Worm (Caenorhabditis elegans) whole organism, mixed stage, embryonic: ENCODE measurements around the gene clec-50.

ENCODE experiments used
- M03D4.4 ChIP-seq: sonication (generic microtip); optimal IDR thresholded peaks from 2 replicates; lab custom pipeline; 2017; ENCODE audit warnings: mild to moderate bottlenecking, missing genetic modification characterization, missing compliant biosample characterization
- bed-3 ChIP-seq: fragments of 200-800 bp; sonication (Bioruptor generic); optimal IDR thresholded peaks from 3 replicates; lab custom pipeline; 2018; ENCODE audit warnings: mild to moderate bottlenecking, missing genetic modification characterization, moderate library complexity, missing compliant biosample characterization
- ceh-39 ChIP-seq: fragments of 150-350 bp; optimal IDR thresholded peaks from 2 replicates; lab custom pipeline; 2014; ENCODE audit warnings: missing biosample characterization, missing genetic modification characterization
- ceh-43 ChIP-seq: fragments of 200-800 bp; sonication (Bioruptor generic); optimal IDR thresholded peaks from 2 replicates; lab custom pipeline; 2018; ENCODE audit warnings: mild to moderate bottlenecking, missing genetic modification characterization, moderate library complexity, missing compliant biosample characterization
- ceh-83 ChIP-seq: fragments of 200-800 bp; sonication (Bioruptor generic); optimal IDR thresholded peaks from 2 replicates; lab custom pipeline; 2018; ENCODE audit warnings: mild to moderate bottlenecking, missing genetic modification characterization, missing compliant biosample characterization
- ces-1 ChIP-seq: fragments of 150-350 bp; optimal IDR thresholded peaks from 2 replicates; lab custom pipeline; 2014; ENCODE audit warnings: missing biosample characterization, missing genetic modification reagents, missing genetic modification characterization
- cnd-1 ChIP-seq: fragments of 200-800 bp; sonication (Bioruptor generic); optimal IDR thresholded peaks from 2 replicates; lab custom pipeline; 2018; ENCODE audit warnings: mild to moderate bottlenecking, missing genetic modification characterization, missing compliant biosample characterization
- drap-1 ChIP-seq: fragments of 200-800 bp; sonication (Bioruptor generic); optimal IDR thresholded peaks from 3 replicates; lab custom pipeline; 2018; ENCODE audit warnings: mild to moderate bottlenecking, missing genetic modification characterization, missing compliant biosample characterization
- elt-1 ChIP-seq: sonication (generic microtip); optimal IDR thresholded peaks from 2 replicates; lab custom pipeline; 2017; ENCODE audit warnings: missing genetic modification characterization, mild to moderate bottlenecking, missing compliant biosample characterization, antibody characterized with exemption, moderate library complexity, borderline replicate concordance; ENCODE audit not compliant: insufficient read depth
- elt-3 ChIP-seq: fragments of 150-350 bp; optimal IDR thresholded peaks from 2 replicates; lab custom pipeline; 2014; ENCODE audit warnings: missing biosample characterization, missing genetic modification characterization
- flh-1 ChIP-seq: fragments of 200-800 bp; sonication (Bioruptor generic); optimal IDR thresholded peaks from 2 replicates; lab custom pipeline; 2018; ENCODE audit warnings: mild to moderate bottlenecking, missing genetic modification characterization, moderate library complexity, missing compliant biosample characterization
- ham-2 ChIP-seq: fragments of 200-800 bp; sonication (Bioruptor generic); optimal IDR thresholded peaks from 2 replicates; lab custom pipeline; 2018; ENCODE audit warnings: mild to moderate bottlenecking, missing genetic modification characterization, missing compliant biosample characterization
- hlh-1 ChIP-seq: fragments of 150-350 bp; optimal IDR thresholded peaks from 2 replicates; lab custom pipeline; 2014; ENCODE audit warnings: missing biosample characterization, missing genetic modification reagents, missing genetic modification characterization
- lin-13 ChIP-seq: fragments of 150-350 bp; optimal IDR thresholded peaks from 2 replicates; lab custom pipeline; 2014; ENCODE audit warnings: missing biosample characterization, missing genetic modification characterization
- lin-32 ChIP-seq: fragments of 200-800 bp; sonication (Bioruptor generic); optimal IDR thresholded peaks from 2 replicates; lab custom pipeline; 2018; ENCODE audit warnings: mild to moderate bottlenecking, missing genetic modification characterization, missing compliant biosample characterization
- lsy-2 ChIP-seq: fragments of 150-350 bp; optimal IDR thresholded peaks from 2 replicates; lab custom pipeline; 2014; ENCODE audit warnings: missing biosample characterization, missing genetic modification characterization
- mab-5 ChIP-seq: fragments of 150-350 bp; optimal IDR thresholded peaks from 2 replicates; lab custom pipeline; 2014; ENCODE audit warnings: missing biosample characterization, missing genetic modification characterization
- mep-1 ChIP-seq: fragments of 150-350 bp; optimal IDR thresholded peaks from 2 replicates; lab custom pipeline; 2017; ENCODE audit warnings: missing biosample characterization, missing genetic modification reagents, missing genetic modification characterization, inconsistent platforms
- mls-2 ChIP-seq: sonication (generic microtip); optimal IDR thresholded peaks from 2 replicates; lab custom pipeline; 2016; ENCODE audit warnings: mild to moderate bottlenecking, missing genetic modification characterization, moderate library complexity, missing compliant biosample characterization
- nhr-12 ChIP-seq: fragments of 150-350 bp; optimal IDR thresholded peaks from 2 replicates; lab custom pipeline; 2014; ENCODE audit warnings: missing biosample characterization, missing genetic modification characterization
- nhr-237 ChIP-seq: fragments of 150-350 bp; optimal IDR thresholded peaks from 2 replicates; lab custom pipeline; 2014; ENCODE audit warnings: missing biosample characterization, missing genetic modification characterization
- nhr-28 ChIP-seq: fragments of 150-350 bp; optimal IDR thresholded peaks from 2 replicates; lab custom pipeline; 2014; ENCODE audit warnings: missing biosample characterization, missing genetic modification characterization
- pha-4 ChIP-seq: fragments of 150-350 bp; optimal IDR thresholded peaks from 2 replicates; lab custom pipeline; 2018; ENCODE audit warnings: missing biosample characterization, missing genetic modification reagents, missing genetic modification characterization
- sem-2 ChIP-seq: fragments of 200-800 bp; sonication (Bioruptor generic); optimal IDR thresholded peaks from 2 replicates; lab custom pipeline; 2018; ENCODE audit warnings: mild to moderate bottlenecking, missing genetic modification characterization, missing compliant biosample characterization
- snpc-4 ChIP-seq: fragments of 150-350 bp; optimal IDR thresholded peaks from 2 replicates; lab custom pipeline; 2014; ENCODE audit warnings: missing biosample characterization, missing genetic modification characterization
- sptf-1 ChIP-seq: sonication (generic microtip); optimal IDR thresholded peaks from 2 replicates; lab custom pipeline; 2017; ENCODE audit warnings: mild to moderate bottlenecking, missing genetic modification characterization, moderate library complexity, missing compliant biosample characterization
- tbx-8 ChIP-seq: fragments of 200-800 bp; sonication (Bioruptor generic); optimal IDR thresholded peaks from 2 replicates; lab custom pipeline; 2018; ENCODE audit warnings: mild to moderate bottlenecking, missing genetic modification characterization, moderate library complexity, missing compliant biosample characterization
- unc-120 ChIP-seq: sonication (generic microtip); optimal IDR thresholded peaks from 2 replicates; lab custom pipeline; 2017; ENCODE audit warnings: missing genetic modification characterization, missing compliant biosample characterization; ENCODE audit not compliant: poor library complexity, severe bottlenecking
- unc-39 ChIP-seq: fragments of 150-350 bp; optimal IDR thresholded peaks from 2 replicates; lab custom pipeline; 2014; ENCODE audit warnings: missing biosample characterization, missing genetic modification characterization
- unc-62 ChIP-seq: fragments of 150-350 bp; optimal IDR thresholded peaks from 2 replicates; lab custom pipeline; 2014; ENCODE audit warnings: missing biosample characterization, missing genetic modification reagents, missing genetic modification characterization
- zip-8 ChIP-seq: fragments of 150-350 bp; optimal IDR thresholded peaks from 2 replicates; lab custom pipeline; 2014; ENCODE audit warnings: missing biosample characterization, missing genetic modification characterization
- ztf-11 ChIP-seq: fragments of 150-350 bp; optimal IDR thresholded peaks from 2 replicates; lab custom pipeline; 2014; ENCODE audit warnings: missing biosample characterization, missing genetic modification characterization

Gene clec-50

ce11 chrV:19747144-19747543, 8.0 kb downstream of the clec-50 start:
- no peak for TF ChIP-seq nhr-12
- TF ChIP-seq ztf-11 (tag; lab: Kevin White, UChicago) = no peak
- no peak for TF ChIP-seq nhr-28 (tag; lab: Kevin White, UChicago)
- no peak for TF ChIP-seq ham-2
- no peak for TF ChIP-seq flh-1
- TF ChIP-seq lin-13 (tag; lab: Kevin White, UChicago) = no peak
- TF ChIP-seq mab-5 (tag; lab: Kevin White, UChicago) = no peak
- no peak for TF ChIP-seq nhr-237
- TF ChIP-seq zip-8 (tag; lab: Kevin White, UChicago) = no peak
- TF ChIP-seq mls-2 = no peak
- TF ChIP-seq mep-1 (tag; lab: Kevin White, UChicago) = no peak
- no peak for TF ChIP-seq ceh-39 (tag; lab: Kevin White, UChicago)
- TF ChIP-seq, all 35 proteins: peak for 0

ce11 chrV:19745852-19746251, 9.3 kb downstream of the clec-50 start, which contains the start of gene W04E12.5:
TSS of gene W04E12.5 (plus strand) at chrV:19746152.
- TF ChIP-seq nhr-28 (tag; lab: Kevin White, UChicago) (no peak), cnd-1 (no peak), mab-5 (tag; lab: Kevin White, UChicago) (no peak)

ce11 chrV:19744210-19744609, 11.0 kb downstream of the clec-50 start:
- TF ChIP-seq zip-8 (tag; lab: Kevin White, UChicago) = no peak
- no peak for TF ChIP-seq M03D4.4 (tag; lab: Kevin White, UChicago)
- TF ChIP-seq mab-5 (tag; lab: Kevin White, UChicago) = no peak
- no peak for TF ChIP-seq pha-4
- TF ChIP-seq unc-39 = no peak
- no peak for TF ChIP-seq ceh-43 (GFP tag; lab: Kevin White, UChicago)
- TF ChIP-seq ztf-11 (tag; lab: Kevin White, UChicago) = no peak
- TF ChIP-seq snpc-4 (tag; lab: Kevin White, UChicago) = no peak
- TF ChIP-seq sptf-1 = no peak

- TF ChIP-seq hlh-1 = no peak
- no peak for TF ChIP-seq unc-120 (tag; lab: Kevin White, UChicago)
- TF ChIP-seq ces-1 (GFP tag; lab: Kevin White, UChicago) = no peak
- TF ChIP-seq zip-8 (tag; lab: Kevin White, UChicago) = no peak
- TF ChIP-seq mep-1 (tag; lab: Kevin White, UChicago) = no peak
- TF ChIP-seq bed-3 = no peak
- TF ChIP-seq nhr-12 = no peak
- no peak for TF ChIP-seq drap-1 (GFP tag; lab: Kevin White, UChicago)
These were observed 11.4 kb downstream of the clec-50 start for ce11 chrV:19743794-19744193.

ce11 chrV:19743305-19743704, 11.9 kb downstream of the clec-50 start, which contains the start of gene W04E12.4:
TSS of gene W04E12.4 (plus strand) at chrV:19743605.
- TF ChIP-seq elt-3 (tag; lab: Kevin White, UChicago) = no peak
- no peak for TF ChIP-seq mab-5 (tag; lab: Kevin White, UChicago)
- no peak for TF ChIP-seq lin-32 (GFP tag; lab: Kevin White, UChicago)
- no peak for TF ChIP-seq M03D4.4 (tag; lab: Kevin White, UChicago)
- TF ChIP-seq elt-1 (tag; lab: Kevin White, UChicago) = no peak
- TF ChIP-seq sptf-1 = no peak
- TF ChIP-seq zip-8 (tag; lab: Kevin White, UChicago) = no peak
- TF ChIP-seq, all 35 proteins: peak for 0

- TF ChIP-seq ces-1 (GFP tag; lab: Kevin White, UChicago) (no peak), tbx-8 (GFP tag; lab: Kevin White, UChicago) (no peak), mab-5 (tag; lab: Kevin White, UChicago) (no peak), ceh-39 (tag; lab: Kevin White, UChicago) (no peak), flh-1 (no peak)
These were observed 13.5 kb downstream of the clec-50 start, which contains the start of gene W04E12.3 for ce11 chrV:19741651-19742050. TSS of gene W04E12.3 (plus strand) at chrV:19741951.

- TF ChIP-seq mab-5 (tag; lab: Kevin White, UChicago) = no peak
- no peak for TF ChIP-seq ztf-11 (tag; lab: Kevin White, UChicago)
- TF ChIP-seq cnd-1 = no peak
- TF ChIP-seq bed-3 = no peak
- no peak for TF ChIP-seq snpc-4 (tag; lab: Kevin White, UChicago)
- no peak for TF ChIP-seq sem-2 (GFP tag; lab: Kevin White, UChicago)
- no peak for TF ChIP-seq ceh-83 (GFP tag; lab: Kevin White, UChicago)
- TF ChIP-seq lsy-2 (tag; lab: Kevin White, UChicago) = no peak
- no peak for TF ChIP-seq unc-62 (GFP tag; lab: Kevin White, UChicago)
- no peak for TF ChIP-seq drap-1 (GFP tag; lab: Kevin White, UChicago)
- TF ChIP-seq unc-39 = no peak
- TF ChIP-seq nhr-12 = no peak
- TF ChIP-seq hlh-1 = no peak
- no peak for TF ChIP-seq zip-8 (tag; lab: Kevin White, UChicago)
- TF ChIP-seq tbx-8 (GFP tag; lab: Kevin White, UChicago) = no peak
- no peak for TF ChIP-seq nhr-237
- TF ChIP-seq elt-1 (tag; lab: Kevin White, UChicago) = no peak
These were observed 14.1 kb downstream of the clec-50 start, which contains the start of gene W04E12.2 for ce11 chrV:19741034-19741433. TSS of gene W04E12.2 (minus strand) at chrV:19741134.
